Fruit fly (Drosophila melanogaster) whole organism, prepupa: Measurements from ENCODE around the gene Cnb.

ENCODE experiments used
- CG10669 ChIP-seq: fragments of 200-800 bp; sonication (Bioruptor generic); optimal IDR thresholded peaks from 3 replicates; lab custom pipeline; 2018; ENCODE audit warnings: missing biosample characterization, mild to moderate bottlenecking, missing genetic modification characterization, moderate library complexity
- CG11294 ChIP-seq: fragments of 200-800 bp; sonication (Bioruptor generic); IDR thresholded peaks from 2 replicates; pipeline ENCODE4 v1.3.6; 2022; ENCODE audit warnings: missing biosample characterization, missing genetic modification characterization
- CG11762 ChIP-seq: fragments of 200-800 bp; sonication (Bioruptor generic); optimal IDR thresholded peaks from 3 replicates; lab custom pipeline; 2016; ENCODE audit warnings: missing biosample characterization, missing genetic modification characterization; ENCODE audit not compliant: insufficient read depth
- CG11902 ChIP-seq: fragments of 200-800 bp; sonication (Bioruptor generic); optimal IDR thresholded peaks from 3 replicates; lab custom pipeline; 2016; ENCODE audit warnings: missing biosample characterization, missing genetic modification characterization
- CG1621 ChIP-seq: fragments of 200-800 bp; sonication (Bioruptor generic); optimal IDR thresholded peaks from 3 replicates; lab custom pipeline; 2018; ENCODE audit warnings: missing biosample characterization, mild to moderate bottlenecking, missing genetic modification characterization
- CG16779 ChIP-seq: fragments of 200-800 bp; sonication (Bioruptor generic); optimal IDR thresholded peaks from 3 replicates; lab custom pipeline; 2017; ENCODE audit warnings: missing biosample characterization, mild to moderate bottlenecking, missing genetic modification characterization
- CG3032 ChIP-seq: fragments of 200-800 bp; optimal IDR thresholded peaks from 2 replicates; lab custom pipeline; 2019; ENCODE audit warnings: missing biosample characterization, mild to moderate bottlenecking, missing genetic modification characterization, moderate library complexity
- CG31627 ChIP-seq: fragments of 200-800 bp; sonication (Bioruptor generic); optimal IDR thresholded peaks from 3 replicates; lab custom pipeline; 2016; ENCODE audit warnings: missing biosample characterization, missing genetic modification characterization
- CG32006 ChIP-seq: fragments of 200-800 bp; sonication (Bioruptor generic); optimal IDR thresholded peaks from 3 replicates; lab custom pipeline; 2017; ENCODE audit warnings: missing biosample characterization, mild to moderate bottlenecking, missing genetic modification characterization
- CG34406 ChIP-seq: fragments of 200-800 bp; sonication (Bioruptor generic); optimal IDR thresholded peaks from 3 replicates; lab custom pipeline; 2016; ENCODE audit warnings: missing biosample characterization, missing genetic modification characterization
- CG3919 ChIP-seq: fragments of 200-800 bp; sonication (Bioruptor generic); optimal IDR thresholded peaks from 3 replicates; lab custom pipeline; 2016; ENCODE audit warnings: missing biosample characterization, missing genetic modification characterization
- CG6163 ChIP-seq: fragments of 200-800 bp; sonication (Bioruptor generic); IDR thresholded peaks from 3 replicates; pipeline ENCODE4 v1.3.6; 2022; ENCODE audit warnings: missing biosample characterization, missing genetic modification characterization
- CG6276 ChIP-seq: fragments of 200-800 bp; sonication (Bioruptor generic); optimal IDR thresholded peaks from 2 replicates; lab custom pipeline; 2017; ENCODE audit warnings: missing biosample characterization, mild to moderate bottlenecking, missing genetic modification characterization
- CG6792 ChIP-seq: fragments of 200-800 bp; sonication (Bioruptor generic); optimal IDR thresholded peaks from 3 replicates; lab custom pipeline; 2016; ENCODE audit warnings: missing biosample characterization, missing genetic modification characterization
- CG7368 ChIP-seq: fragments of 200-800 bp; sonication (Bioruptor generic); optimal IDR thresholded peaks from 3 replicates; lab custom pipeline; 2016; ENCODE audit warnings: missing biosample characterization, missing genetic modification characterization
- CG8119 ChIP-seq: fragments of 200-800 bp; sonication (Bioruptor generic); IDR thresholded peaks from 3 replicates; pipeline ENCODE4 v1.3.6; 2022; ENCODE audit warnings: missing biosample characterization, missing genetic modification characterization
- CG8632 ChIP-seq: fragments of 200-800 bp; sonication (Bioruptor generic); optimal IDR thresholded peaks from 3 replicates; lab custom pipeline; 2016; ENCODE audit warnings: missing biosample characterization, missing genetic modification characterization
- CG9139 ChIP-seq: fragments of 200-800 bp; sonication (Bioruptor generic); optimal IDR thresholded peaks from 3 replicates; lab custom pipeline; 2017; ENCODE audit warnings: missing biosample characterization, mild to moderate bottlenecking, missing genetic modification characterization
- Eip75B ChIP-seq: fragments of 200-800 bp; sonication (Bioruptor generic); optimal IDR thresholded peaks from 3 replicates; lab custom pipeline; 2016; ENCODE audit warnings: missing biosample characterization, missing genetic modification characterization
- Eip78C ChIP-seq: fragments of 200-800 bp; sonication (Bioruptor generic); peaks from one replicate; lab custom pipeline; 2016; ENCODE audit warnings: missing biosample characterization, missing genetic modification characterization
- Eip93F ChIP-seq: fragments of 200-800 bp; sonication (Bioruptor generic); optimal IDR thresholded peaks from 2 replicates; lab custom pipeline; 2016; ENCODE audit warnings: missing biosample characterization, mild to moderate bottlenecking, missing genetic modification characterization
- Hr38 ChIP-seq: sonication (Bioruptor generic); optimal IDR thresholded peaks from 2 replicates; lab custom pipeline; 2016; ENCODE audit warnings: missing biosample characterization, missing genetic modification characterization
- Hr39 ChIP-seq: fragments of 200-800 bp; sonication (Bioruptor generic); optimal IDR thresholded peaks from 2 replicates; lab custom pipeline; 2016; ENCODE audit warnings: missing biosample characterization, missing genetic modification characterization
- Hr4 ChIP-seq: fragments of 200-800 bp; sonication (Bioruptor generic); optimal IDR thresholded peaks from 3 replicates; lab custom pipeline; 2016; ENCODE audit warnings: missing biosample characterization, missing genetic modification characterization
- Lpt ChIP-seq: fragments of 200-800 bp; sonication (Bioruptor generic); optimal IDR thresholded peaks from 3 replicates; lab custom pipeline; 2016; ENCODE audit warnings: missing biosample characterization, missing genetic modification characterization
- OdsH ChIP-seq: fragments of 200-800 bp; sonication (Bioruptor generic); optimal IDR thresholded peaks from 3 replicates; lab custom pipeline; 2016; ENCODE audit warnings: missing biosample characterization, missing genetic modification characterization
- Smox ChIP-seq: fragments of 200-800 bp; sonication (Bioruptor generic); optimal IDR thresholded peaks from 3 replicates; lab custom pipeline; 2016; ENCODE audit warnings: missing biosample characterization, missing genetic modification characterization
- Sox14 ChIP-seq: fragments of 200-800 bp; sonication (Bioruptor generic); optimal IDR thresholded peaks from 3 replicates; lab custom pipeline; 2016; ENCODE audit warnings: missing biosample characterization, missing genetic modification characterization
- achi ChIP-seq: fragments of 200-800 bp; sonication (Bioruptor generic); optimal IDR thresholded peaks from 3 replicates; lab custom pipeline; 2016; ENCODE audit warnings: missing biosample characterization, missing genetic modification characterization
- cyc ChIP-seq: fragments of 200-800 bp; sonication (Bioruptor generic); optimal IDR thresholded peaks from 3 replicates; lab custom pipeline; 2016; ENCODE audit warnings: missing biosample characterization, missing genetic modification characterization
- dac ChIP-seq: fragments of 200-800 bp; sonication (Bioruptor generic); optimal IDR thresholded peaks from 2 replicates; lab custom pipeline; 2017; ENCODE audit warnings: missing biosample characterization, mild to moderate bottlenecking, missing genetic modification characterization
- fd59A ChIP-seq: fragments of 200-800 bp; sonication (Bioruptor generic); optimal IDR thresholded peaks from 2 replicates; lab custom pipeline; 2017; ENCODE audit warnings: missing biosample characterization, mild to moderate bottlenecking, missing genetic modification characterization, missing genetic modification reagents
- fkh ChIP-seq: fragments of 200-800 bp; sonication (Bioruptor generic); optimal IDR thresholded peaks from 3 replicates; lab custom pipeline; 2017; ENCODE audit warnings: missing biosample characterization, mild to moderate bottlenecking, missing genetic modification characterization, moderate library complexity
- net ChIP-seq: fragments of 200-800 bp; sonication (Bioruptor generic); optimal IDR thresholded peaks from 3 replicates; lab custom pipeline; 2016; ENCODE audit warnings: missing biosample characterization, missing genetic modification characterization
- ss ChIP-seq, 2 experiments: fragments of 200-800 bp; sonication (Bioruptor generic); optimal IDR thresholded peaks; 2 replicates in 1 of 2; 3 replicates in 1 of 2; lab custom pipeline; 2017 to 2018; ENCODE audit warnings: mild to moderate bottlenecking in 2 of 2, missing biosample characterization in 2 of 2, missing genetic modification characterization in 2 of 2, moderate library complexity in 1 of 2
- svp ChIP-seq: fragments of 200-800 bp; sonication (Bioruptor generic); peaks from one replicate; lab custom pipeline; 2016; ENCODE audit warnings: missing biosample characterization, missing genetic modification characterization
- vri ChIP-seq: fragments of 200-800 bp; sonication (Bioruptor generic); optimal IDR thresholded peaks from 3 replicates; lab custom pipeline; 2016; ENCODE audit warnings: missing biosample characterization, mild to moderate bottlenecking, missing genetic modification characterization

The Cnb gene

dm6 chr3L:1909000-1909399 lies 38.4 kb upstream of the Cnb start:
- TF ChIP-seq CG8119 (GFP tag; lab: Robert Waterston, UW) (no peak), svp (peak; percentile 93), vri (GFP tag; lab: Kevin White, UChicago) (peak; percentile 27), Hr38 (GFP tag; lab: Kevin White, UChicago) (no peak)

- TF ChIP-seq cyc = no peak
- no peak for TF ChIP-seq CG8632
- TF ChIP-seq CG7368 = no peak
- no peak for TF ChIP-seq CG6276 (GFP tag; lab: Kevin White, UChicago)
- no peak for TF ChIP-seq CG11902 (GFP tag; lab: Kevin White, UChicago)
- no peak for TF ChIP-seq net (GFP tag; lab: Kevin White, UChicago)
- TF ChIP-seq Eip78C (GFP tag; lab: Kevin White, UChicago) = peak; percentile 32
- 0 out of 3 replicates have a peak, but pooled peaks have one; percentile 40 for TF ChIP-seq CG6163
- TF ChIP-seq CG32006 = no peak
- TF ChIP-seq dac (GFP tag; lab: Kevin White, UChicago) = no peak
- no peak for TF ChIP-seq Hr4 (GFP tag; lab: Kevin White, UChicago)
- no peak for TF ChIP-seq OdsH (GFP tag; lab: Kevin White, UChicago)
- no peak for TF ChIP-seq achi (GFP tag; lab: Kevin White, UChicago)
- no peak for TF ChIP-seq CG31627 (GFP tag; lab: Kevin White, UChicago)
- TF ChIP-seq ss (GFP tag; optimal IDR thresholded peaks at IDR 0.05; lab: Kevin White, UChicago) = peak in 1 of 2 experiments; percentile 16
- peak; percentile 64 for TF ChIP-seq svp
Measured at dm6 chr3L:1910107-1910506, 37.3 kb upstream of the Cnb start, which contains the start of gene dsb. dsb (minus strand) TSS chr3L:1910197.

dm6 chr3L:1914668-1915067 lies 32.7 kb upstream of the Cnb start:
- no peak for TF ChIP-seq vri (GFP tag; lab: Kevin White, UChicago)
- no peak for TF ChIP-seq CG34406

- TF ChIP-seq Hr38 (GFP tag; lab: Kevin White, UChicago) (no peak), Lpt (GFP tag; lab: Kevin White, UChicago) (no peak), CG3919 (GFP tag; lab: Kevin White, UChicago) (no peak), CG1621 (no peak), Sox14 (no peak), CG11294 (no peak), Eip93F (no peak), Eip75B (no peak), Smox (no peak)
Measured at dm6 chr3L:1916617-1917016, 30.7 kb upstream of the Cnb start.

- TF ChIP-seq CG1621 = no peak
- TF ChIP-seq Hr39 (GFP tag; lab: Kevin White, UChicago) = no peak
Measured at dm6 chr3L:1920051-1920450, 27.3 kb upstream of the Cnb start.

- TF ChIP-seq CG32006 (no peak), svp (no peak), CG9139 (GFP tag; lab: Kevin White, UChicago) (no peak), CG10669 (GFP tag; lab: Kevin White, UChicago) (no peak), Lpt (GFP tag; lab: Kevin White, UChicago) (no peak), CG1621 (no peak), Sox14 (no peak), CG11762 (GFP tag; lab: Kevin White, UChicago) (no peak)
Measured at dm6 chr3L:1920943-1921342, 26.4 kb upstream of the Cnb start, which contains the start of gene Dbx. Dbx (plus strand) TSS chr3L:1921307.

dm6 chr3L:1928959-1929358 lies 18.4 kb upstream of the Cnb start:
- TF ChIP-seq fkh = no peak
- TF ChIP-seq Eip75B = no peak
- no peak for TF ChIP-seq svp
- TF ChIP-seq cyc = no peak
- TF ChIP-seq fd59A (GFP tag; lab: Kevin White, UChicago) = no peak
- TF ChIP-seq CG8632 = no peak
- no peak for TF ChIP-seq CG11294
- TF ChIP-seq CG16779 (tag; lab: Kevin White, UChicago) = no peak
- no peak for TF ChIP-seq CG6276 (GFP tag; lab: Kevin White, UChicago)
- TF ChIP-seq CG3032 (tag; lab: Kevin White, UChicago) = no peak
- TF ChIP-seq CG1621 = no peak
- no peak for TF ChIP-seq CG3919 (GFP tag; lab: Kevin White, UChicago)
- no peak for TF ChIP-seq CG6792 (GFP tag; lab: Kevin White, UChicago)
- TF ChIP-seq, all 60 proteins: peak for 0
